Worm (Caenorhabditis elegans) whole organism, L4 larva: Measurements from ENCODE around the gene sdz-8.
"Not testable (repeated sequence)": the region's sequence is repeated elsewhere in the genome, so short reads cannot be mapped to it uniquely, and the experiment has no call there.

Experiments used
- T20F7.1 ChIP-seq: fragments of 200-800 bp; sonication (Bioruptor generic); optimal IDR thresholded peaks from 2 replicates; lab custom pipeline; 2018; ENCODE audit warnings: mild to moderate bottlenecking, missing genetic modification characterization, missing compliant biosample characterization
- ama-1 ChIP-seq: fragments of 150-350 bp; optimal IDR thresholded peaks from 2 replicates; lab custom pipeline; 2014; ENCODE audit warnings: inconsistent platforms, mixed read lengths
- daf-12 ChIP-seq: fragments of 150-350 bp; optimal IDR thresholded peaks from 2 replicates; lab custom pipeline; 2014; ENCODE audit warnings: missing biosample characterization, missing genetic modification reagents, missing genetic modification characterization
- lin-13 ChIP-seq: fragments of 150-350 bp; optimal IDR thresholded peaks from 2 replicates; lab custom pipeline; 2014; ENCODE audit warnings: missing biosample characterization, missing genetic modification reagents, missing genetic modification characterization
- madf-5 ChIP-seq, 2 experiments: fragments of 200-800 bp; sonication (Bioruptor generic); IDR thresholded peaks; 2 replicates each; pipeline ENCODE4 v1.3.6; 2022; ENCODE audit warnings: missing compliant biosample characterization in 2 of 2, missing genetic modification characterization in 2 of 2
- skn-1 ChIP-seq: fragments of 150-350 bp; optimal IDR thresholded peaks from 2 replicates; lab custom pipeline; 2014; ENCODE audit warnings: missing biosample characterization, missing genetic modification characterization

DNA sequence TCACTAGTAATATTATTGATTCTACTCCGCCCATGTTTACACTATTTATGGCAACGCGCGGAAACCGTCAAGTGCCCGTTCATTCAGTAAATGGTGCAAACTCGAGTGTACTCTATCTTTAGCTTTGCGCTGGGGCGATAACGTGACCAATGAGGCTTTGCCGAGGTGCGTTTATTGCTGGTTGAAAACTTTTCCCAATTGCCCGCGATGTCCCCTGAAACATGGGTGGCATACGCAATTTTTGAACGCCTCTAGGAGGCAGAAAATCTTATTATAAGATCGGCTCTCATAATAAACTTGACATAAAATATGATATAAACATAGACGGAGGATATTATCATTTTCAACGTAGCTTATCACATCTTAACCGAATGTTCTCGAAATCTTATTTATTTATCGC is 38.0 kb downstream of the sdz-8 start:
- TF ChIP-seq T20F7.1; daf-12 (tag; lab: Kevin White, UChicago); ama-1 (lab: Kevin White, UChicago); madf-5 (GFP tag; IDR thresholded peaks at IDR 0.05; lab: Robert Waterston, UW); skn-1 (tag; lab: Kevin White, UChicago); lin-13 (GFP tag; lab: Kevin White, UChicago): not testable (repeated sequence)
